Fruit fly (Drosophila melanogaster): ENCODE data around the gene nub.

nub gene

DNA sequence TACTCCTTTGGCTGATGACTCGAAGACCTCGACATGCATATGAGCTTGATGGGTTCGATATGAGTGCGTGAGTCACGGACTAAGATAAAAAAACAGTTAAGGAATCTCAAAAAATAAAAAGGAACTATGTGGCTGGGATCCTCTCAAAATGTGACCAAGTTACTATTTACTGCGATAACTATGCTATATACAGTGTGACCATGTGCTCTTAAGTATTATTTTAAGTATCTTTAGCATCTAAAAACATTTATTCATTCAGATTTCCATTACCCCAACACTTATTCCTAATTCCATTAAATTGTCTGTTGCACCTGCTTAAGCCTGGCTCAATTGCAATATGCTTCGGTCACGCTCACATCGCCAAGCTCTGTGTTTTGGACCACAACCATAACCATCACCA, 10.6 kb downstream of the nub start:
- TF ChIP-seq CG15710 (tag; optimal IDR thresholded peaks at IDR 0.05): peak; percentile 28
- TF ChIP-seq CG9948 (tag; optimal IDR thresholded peaks at IDR 0.05): no peak
- TF ChIP-seq CG10348 (GFP tag; IDR thresholded peaks at IDR 0.05): no peak
- TF ChIP-seq CG8159 (tag; optimal IDR thresholded peaks at IDR 0.05): peak; percentile 4
- TF ChIP-seq D1 (tag; optimal IDR thresholded peaks at IDR 0.05): peak; percentile 2

DNA sequence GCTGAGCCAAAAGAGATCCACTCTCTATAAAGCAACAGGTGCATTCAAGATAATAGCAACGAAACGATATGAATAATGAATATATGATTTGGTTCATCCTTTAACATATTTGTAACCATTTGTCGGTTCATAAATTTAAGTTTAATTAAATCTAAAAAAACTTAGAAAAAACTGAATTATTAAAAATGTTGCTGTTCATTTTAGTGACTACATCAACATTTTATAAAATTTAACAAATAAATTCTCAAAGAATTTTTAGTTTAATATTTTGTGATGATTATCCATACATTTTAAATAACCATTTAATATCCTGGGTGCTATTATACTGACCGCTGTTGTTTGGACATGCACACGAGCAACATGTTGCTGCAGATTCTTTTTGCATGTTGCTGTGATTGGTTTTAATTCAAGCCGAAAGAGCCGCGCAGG, 14.8 kb downstream of the nub start:
- peak; percentile 91 for TF ChIP-seq CG8159 (tag; optimal IDR thresholded peaks at IDR 0.05)
- TF ChIP-seq CG9948 (tag; optimal IDR thresholded peaks at IDR 0.05): peak; percentile 90
- no peak for TF ChIP-seq CG13204 (GFP tag; optimal IDR thresholded peaks at IDR 0.05)
- TF ChIP-seq CG14655 (GFP tag; optimal IDR thresholded peaks at IDR 0.05): peak; percentile 71
- TF ChIP-seq CG15710 (tag; optimal IDR thresholded peaks at IDR 0.05): peak; percentile 86
- no peak for TF ChIP-seq rn (GFP tag; IDR thresholded peaks at IDR 0.05)
- TF ChIP-seq Pif1B (GFP tag; optimal IDR thresholded peaks at IDR 0.05): peak; percentile 4
- no peak for TF ChIP-seq EcR (GFP tag; optimal IDR thresholded peaks at IDR 0.05)
- peak; percentile 88 for TF ChIP-seq D1 (tag; optimal IDR thresholded peaks at IDR 0.05)
- TF ChIP-seq CG17806 (tag; optimal IDR thresholded peaks at IDR 0.05): peak; percentile 78
- peak; percentile 72 for TF ChIP-seq CG8301 (tag; optimal IDR thresholded peaks at IDR 0.05)
- TF ChIP-seq CG10348 (GFP tag; IDR thresholded peaks at IDR 0.05): no peak
- peak; percentile 18; the same call in 1 of the 3 replicates for TF ChIP-seq CG4496 (GFP tag; IDR thresholded peaks at IDR 0.05)
- no peak; the same call in 1 of the 2 replicates for TF ChIP-seq CG32121 (GFP tag; IDR thresholded peaks at IDR 0.05)
- TF ChIP-seq gl (tag; optimal IDR thresholded peaks at IDR 0.05): peak; percentile 10
- TF ChIP-seq Snoo (tag; optimal IDR thresholded peaks at IDR 0.05): peak; percentile 56
- TF ChIP-seq CG12605 (GFP tag; IDR thresholded peaks at IDR 0.05): peak; percentile 45; the same call in 1 of the 2 replicates
- no peak for TF ChIP-seq Ets98B (GFP tag; IDR thresholded peaks at IDR 0.05)
- TF ChIP-seq CG34367 (tag; optimal IDR thresholded peaks at IDR 0.05): peak; percentile 83
- TF ChIP-seq Pif1A (GFP tag; optimal IDR thresholded peaks at IDR 0.05): peak; percentile 32
- no peak for TF ChIP-seq fd96Ca (GFP tag; IDR thresholded peaks at IDR 0.05)

DNA sequence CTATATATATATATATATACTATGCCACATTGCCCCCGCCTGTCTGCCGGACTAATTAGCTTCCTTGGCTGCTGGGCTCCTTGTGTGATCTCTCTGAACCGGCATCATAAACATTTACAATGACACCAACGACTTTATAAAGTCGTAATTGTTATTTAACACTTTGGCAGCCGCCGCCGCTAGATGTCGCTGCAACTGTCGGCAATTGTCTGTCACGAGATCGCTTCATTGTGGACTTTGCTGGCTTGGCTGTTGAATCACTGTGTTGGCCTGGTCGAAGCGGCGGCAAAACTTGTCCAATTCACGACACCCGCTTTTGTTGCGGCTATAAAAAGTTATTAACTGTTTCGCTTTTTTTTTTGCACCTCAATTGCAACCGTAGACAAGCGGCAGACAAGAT, 15.4 kb downstream of the nub start:
- TF ChIP-seq EcR (GFP tag; optimal IDR thresholded peaks at IDR 0.05) (no peak), CG13204 (GFP tag; optimal IDR thresholded peaks at IDR 0.05) (no peak), CG8159 (tag; optimal IDR thresholded peaks at IDR 0.05) (no peak), fd96Ca (GFP tag; IDR thresholded peaks at IDR 0.05) (no peak), rn (GFP tag; IDR thresholded peaks at IDR 0.05) (no peak), CG10348 (GFP tag; IDR thresholded peaks at IDR 0.05) (no peak), Pif1A (GFP tag; optimal IDR thresholded peaks at IDR 0.05) (no peak), CG17806 (tag; optimal IDR thresholded peaks at IDR 0.05) (no peak), Ets98B (GFP tag; IDR thresholded peaks at IDR 0.05) (no peak), CG14655 (GFP tag; optimal IDR thresholded peaks at IDR 0.05) (no peak)

DNA sequence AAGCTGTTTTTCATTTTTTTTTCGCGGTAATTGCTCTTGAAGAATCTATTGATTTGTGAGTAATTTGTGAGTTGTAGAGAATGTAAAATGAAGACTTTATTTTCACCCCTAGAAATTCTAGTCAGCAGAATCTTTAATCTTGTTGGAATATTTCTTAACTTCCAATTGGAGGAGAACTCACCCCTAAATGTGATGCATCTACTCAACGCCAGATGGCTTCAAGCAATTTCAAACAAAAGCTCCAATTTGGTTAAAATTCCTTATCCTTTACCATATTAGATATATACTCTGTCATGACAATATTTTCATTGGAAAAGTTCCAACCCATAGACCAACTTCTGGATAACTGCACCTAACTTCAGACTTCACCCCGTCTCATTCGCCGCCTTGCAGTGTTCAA, 16.0 kb downstream of the nub start:
- TF ChIP-seq CG34367 (tag; optimal IDR thresholded peaks at IDR 0.05) (no peak), CG8159 (tag; optimal IDR thresholded peaks at IDR 0.05) (no peak), rn (GFP tag; IDR thresholded peaks at IDR 0.05) (no peak), CG12605 (GFP tag; IDR thresholded peaks at IDR 0.05) (no peak), D1 (tag; optimal IDR thresholded peaks at IDR 0.05) (no peak)

DNA sequence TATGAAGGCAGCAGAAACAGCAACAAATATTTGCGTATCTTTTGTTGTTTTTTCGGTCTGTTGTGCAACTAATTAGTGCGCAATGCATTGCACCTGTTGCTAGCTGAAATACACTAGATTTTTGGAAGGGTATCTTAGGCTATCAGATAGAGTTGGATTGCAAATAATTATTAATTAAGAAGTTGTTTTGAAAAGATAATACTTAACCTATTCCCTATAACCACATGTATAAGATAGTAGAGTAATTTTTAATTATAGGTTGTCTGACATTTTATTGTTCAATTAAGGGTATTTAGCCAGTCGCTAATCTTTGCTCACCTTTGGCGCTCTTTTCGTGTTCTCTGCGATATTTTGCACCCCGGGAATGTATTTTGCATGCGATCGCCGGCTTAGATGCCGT, 17.3 kb downstream of the nub start:
- TF ChIP-seq CG14655 (GFP tag; optimal IDR thresholded peaks at IDR 0.05) (peak; percentile 37), CG4496 (GFP tag; IDR thresholded peaks at IDR 0.05) (no peak), CG32121 (GFP tag; IDR thresholded peaks at IDR 0.05) (peak; percentile 58; the same call in 1 of the 2 replicates), CG8301 (tag; optimal IDR thresholded peaks at IDR 0.05) (no peak)

DNA sequence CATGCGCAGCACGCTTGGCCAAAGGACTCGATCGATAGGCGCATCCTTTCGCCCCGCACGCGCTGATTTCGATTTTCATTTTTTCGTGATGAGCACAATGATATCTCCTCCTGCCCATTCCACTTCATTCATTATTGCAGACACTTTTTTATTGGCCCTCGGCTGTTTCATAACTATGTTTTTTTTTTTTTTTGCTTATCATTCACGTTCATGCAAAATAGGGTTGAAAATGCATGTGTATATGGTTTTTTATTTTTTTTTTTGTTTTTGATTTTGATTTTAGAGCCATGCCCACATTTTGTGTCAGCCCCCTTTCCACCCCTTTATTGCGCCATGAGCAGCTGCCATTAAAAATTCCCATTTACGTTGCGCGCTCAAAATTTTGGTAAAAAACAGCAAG, 21.4 kb downstream of the nub start:
- TF ChIP-seq EcR (GFP tag; optimal IDR thresholded peaks at IDR 0.05) (no peak), CG32121 (GFP tag; IDR thresholded peaks at IDR 0.05) (no peak), CG12605 (GFP tag; IDR thresholded peaks at IDR 0.05) (no peak), CG4496 (GFP tag; IDR thresholded peaks at IDR 0.05) (no peak), CG15710 (tag; optimal IDR thresholded peaks at IDR 0.05) (no peak), Ets98B (GFP tag; IDR thresholded peaks at IDR 0.05) (no peak), CG13204 (GFP tag; optimal IDR thresholded peaks at IDR 0.05) (no peak)

DNA sequence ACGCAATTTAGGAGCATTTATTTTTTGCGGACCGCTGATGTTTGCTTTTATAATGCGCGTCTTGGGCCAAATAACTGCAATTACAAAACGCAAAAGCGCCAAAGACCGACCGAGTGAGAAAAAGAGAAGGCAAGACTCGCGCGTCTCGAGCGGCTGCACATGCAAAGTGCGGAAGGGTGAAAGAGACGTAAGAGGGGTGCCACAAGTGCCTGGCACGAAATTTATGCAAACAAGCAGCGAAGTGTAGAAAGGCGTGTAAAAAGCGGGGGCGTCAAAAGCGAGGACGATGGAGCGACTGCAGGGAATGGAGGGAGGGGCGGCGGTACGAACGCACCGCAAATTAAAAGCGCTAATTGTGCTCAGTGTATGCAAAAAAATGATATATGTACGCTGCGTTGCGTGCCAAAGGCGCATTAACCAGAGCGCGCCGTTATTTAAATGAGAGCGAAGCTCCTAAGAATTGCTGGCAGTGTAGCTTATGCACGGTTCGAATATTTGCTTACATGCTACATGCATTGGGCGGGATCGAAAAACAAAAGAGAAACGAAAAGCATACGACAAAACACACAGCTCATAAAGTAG, 22.5 kb downstream of the nub start:
- peak; percentile 67 for TF ChIP-seq CG13204 (GFP tag; optimal IDR thresholded peaks at IDR 0.05)
- TF ChIP-seq CG32121 (GFP tag; IDR thresholded peaks at IDR 0.05): no peak
- TF ChIP-seq CG14655 (GFP tag; optimal IDR thresholded peaks at IDR 0.05): no peak
- TF ChIP-seq D1 (tag; optimal IDR thresholded peaks at IDR 0.05): peak; percentile 16

DNA sequence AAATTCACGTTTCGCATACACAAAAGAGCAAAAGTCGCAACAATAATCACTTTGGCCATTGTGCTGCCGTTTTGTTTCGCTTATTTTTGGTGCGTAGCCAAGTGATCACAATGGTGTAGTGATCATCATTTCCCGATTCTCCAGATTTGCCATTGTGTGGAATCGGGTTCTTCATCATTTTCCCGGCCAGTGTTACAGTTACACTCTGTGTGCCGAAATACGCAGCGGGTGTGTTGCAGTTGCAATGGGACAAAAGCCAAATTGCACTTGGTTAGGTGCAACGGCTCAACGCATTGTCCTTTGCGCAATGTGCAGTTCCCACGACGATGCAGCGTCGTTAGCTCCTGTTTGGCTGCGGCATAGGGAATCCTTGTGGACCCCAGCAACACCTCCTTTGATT, 24.3 kb downstream of the nub start:
- TF ChIP-seq CG14655 (GFP tag; optimal IDR thresholded peaks at IDR 0.05): no peak
- TF ChIP-seq CG12605 (GFP tag; IDR thresholded peaks at IDR 0.05): no peak
- TF ChIP-seq CG8159 (tag; optimal IDR thresholded peaks at IDR 0.05): no peak
- TF ChIP-seq CG34367 (tag; optimal IDR thresholded peaks at IDR 0.05): no peak
- TF ChIP-seq CG9948 (tag; optimal IDR thresholded peaks at IDR 0.05): no peak
